Fruit fly (Drosophila melanogaster) whole organism, pupa: ENCODE data around the gene CG12716.

ENCODE experiments used
- CG8159 ChIP-seq: fragments of 200-800 bp; sonication (Bioruptor generic); optimal IDR thresholded peaks from 3 replicates; lab custom pipeline; 2018; ENCODE audit warnings: missing biosample characterization, mild to moderate bottlenecking, missing genetic modification characterization, moderate library complexity
- EcR ChIP-seq: fragments of 200-800 bp; sonication (Bioruptor generic); optimal IDR thresholded peaks from 3 replicates; lab custom pipeline; 2019; ENCODE audit warnings: missing biosample characterization, missing genetic modification characterization, mild to moderate bottlenecking, moderate library complexity, missing genetic modification reagents
- Snoo ChIP-seq: fragments of 200-800 bp; sonication (Bioruptor generic); optimal IDR thresholded peaks from 3 replicates; lab custom pipeline; 2017; ENCODE audit warnings: missing biosample characterization, mild to moderate bottlenecking, missing genetic modification characterization, inconsistent platforms
- fd96Ca ChIP-seq: fragments of 200-800 bp; sonication (Bioruptor generic); IDR thresholded peaks from 3 replicates; pipeline ENCODE4 v1.3.6; 2022; ENCODE audit warnings: missing biosample characterization, missing genetic modification characterization

dm6 chrX:12947670-12948069, 28.4 kb downstream of the CG12716 start:
- TF ChIP-seq EcR (GFP tag; lab: Kevin White, UChicago) (no peak), CG8159 (no peak), Snoo (tag; lab: Kevin White, UChicago) (no peak), fd96Ca (GFP tag; lab: Robert Waterston, UW) (no peak)
